Worm (Caenorhabditis elegans) whole organism, L1 larva: Measurements from ENCODE around the gene str-148.

Experiments
- ama-1 ChIP-seq: fragments of 150-350 bp; optimal IDR thresholded peaks from 2 replicates; lab custom pipeline; 2014
- blmp-1 ChIP-seq: fragments of 150-350 bp; optimal IDR thresholded peaks from 2 replicates; lab custom pipeline; 2014; ENCODE audit warnings: missing biosample characterization, missing genetic modification characterization
- dsc-1 ChIP-seq: sonication (generic microtip); optimal IDR thresholded peaks from 2 replicates; lab custom pipeline; 2016; ENCODE audit warnings: mild to moderate bottlenecking, missing genetic modification characterization, missing compliant biosample characterization
- efl-1 ChIP-seq, 4 experiments: fragments of 150-350 bp; optimal IDR thresholded peaks in 3 of 4; peaks in 1 of 4; 1 replicate in 1 of 4; 2 replicates in 3 of 4; lab custom pipeline; 2014; ENCODE audit warnings: missing biosample characterization in 2 of 4, missing genetic modification characterization in 2 of 4, missing genetic modification reagents in 2 of 4
- jun-1 ChIP-seq: fragments of 150-350 bp; optimal IDR thresholded peaks from 2 replicates; lab custom pipeline; 2014; ENCODE audit warnings: missing biosample characterization, missing genetic modification reagents, missing genetic modification characterization
- mab-9 ChIP-seq: fragments of 200-800 bp; sonication (Bioruptor generic); IDR thresholded peaks from 2 replicates; pipeline ENCODE4 v1.3.6; 2022; ENCODE audit warnings: missing genetic modification reagents, missing genetic modification characterization, missing compliant biosample characterization
- mep-1 ChIP-seq: fragments of 150-350 bp; optimal IDR thresholded peaks from 2 replicates; lab custom pipeline; 2014; ENCODE audit warnings: missing biosample characterization, missing genetic modification characterization
- nhr-20 ChIP-seq: sonication (generic microtip); optimal IDR thresholded peaks from 2 replicates; lab custom pipeline; 2016; ENCODE audit warnings: mild to moderate bottlenecking, missing genetic modification characterization, missing compliant biosample characterization
- nhr-28 ChIP-seq: fragments of 150-350 bp; optimal IDR thresholded peaks from 2 replicates; lab custom pipeline; 2014; ENCODE audit warnings: missing biosample characterization, missing genetic modification characterization
- pqm-1 ChIP-seq: sonication (generic microtip); optimal IDR thresholded peaks from 3 replicates; lab custom pipeline; 2017; ENCODE audit warnings: missing biosample characterization, missing genetic modification characterization
- tlp-1 ChIP-seq: fragments of 150-350 bp; optimal IDR thresholded peaks from 2 replicates; lab custom pipeline; 2014; ENCODE audit warnings: missing biosample characterization, missing genetic modification characterization
- unc-130 ChIP-seq: fragments of 150-350 bp; optimal IDR thresholded peaks from 2 replicates; lab custom pipeline; 2017; ENCODE audit warnings: missing biosample characterization, missing genetic modification characterization, inconsistent platforms
- unc-62 ChIP-seq: fragments of 150-350 bp; optimal IDR thresholded peaks from 2 replicates; lab custom pipeline; 2014; ENCODE audit warnings: missing biosample characterization, missing genetic modification reagents, missing genetic modification characterization

DNA sequence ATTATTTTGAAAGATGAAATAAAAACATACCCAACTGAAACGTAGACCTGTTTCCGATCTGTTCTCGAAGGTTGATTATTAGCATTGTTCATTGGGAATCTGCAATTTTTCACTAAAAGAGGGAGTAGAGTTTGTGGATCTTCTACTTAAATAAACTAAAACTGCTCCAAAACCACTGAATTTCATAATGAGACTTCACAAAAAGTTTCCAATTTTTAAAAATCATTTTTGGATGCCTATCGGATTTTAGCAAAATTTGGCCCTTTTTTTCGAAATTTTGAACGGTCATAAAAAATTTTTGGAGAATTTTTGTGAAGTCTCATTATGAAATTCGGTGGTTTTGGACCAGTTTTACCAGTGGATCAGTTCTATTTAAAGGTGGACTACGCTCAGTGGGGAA is 21.1 kb downstream of the str-148 start, which contains the start of gene K02E7.10:
- TF ChIP-seq efl-1 (optimal IDR thresholded peaks at IDR 0.05; lab: Kevin White, UChicago) (no peak), efl-1 (GFP tag; optimal IDR thresholded peaks at IDR 0.05 in 1 of 2; lab: Kevin White, UChicago) (no peak), unc-130 (tag; lab: Kevin White, UChicago) (no peak), mab-9 (GFP tag; lab: Robert Waterston, UW) (no peak), pqm-1 (tag; lab: Kevin White, UChicago) (no peak), unc-62 (GFP tag; lab: Kevin White, UChicago) (no peak), blmp-1 (tag; lab: Kevin White, UChicago) (no peak), nhr-20 (tag; lab: Kevin White, UChicago) (no peak), ama-1 (no peak), nhr-28 (tag; lab: Kevin White, UChicago) (no peak), jun-1 (tag; lab: Kevin White, UChicago) (no peak), tlp-1 (tag; lab: Kevin White, UChicago) (no peak), mep-1 (no peak), dsc-1 (no peak)
